Worm (Caenorhabditis elegans): ENCODE results near the gene spc-1.

Gene spc-1

DNA sequence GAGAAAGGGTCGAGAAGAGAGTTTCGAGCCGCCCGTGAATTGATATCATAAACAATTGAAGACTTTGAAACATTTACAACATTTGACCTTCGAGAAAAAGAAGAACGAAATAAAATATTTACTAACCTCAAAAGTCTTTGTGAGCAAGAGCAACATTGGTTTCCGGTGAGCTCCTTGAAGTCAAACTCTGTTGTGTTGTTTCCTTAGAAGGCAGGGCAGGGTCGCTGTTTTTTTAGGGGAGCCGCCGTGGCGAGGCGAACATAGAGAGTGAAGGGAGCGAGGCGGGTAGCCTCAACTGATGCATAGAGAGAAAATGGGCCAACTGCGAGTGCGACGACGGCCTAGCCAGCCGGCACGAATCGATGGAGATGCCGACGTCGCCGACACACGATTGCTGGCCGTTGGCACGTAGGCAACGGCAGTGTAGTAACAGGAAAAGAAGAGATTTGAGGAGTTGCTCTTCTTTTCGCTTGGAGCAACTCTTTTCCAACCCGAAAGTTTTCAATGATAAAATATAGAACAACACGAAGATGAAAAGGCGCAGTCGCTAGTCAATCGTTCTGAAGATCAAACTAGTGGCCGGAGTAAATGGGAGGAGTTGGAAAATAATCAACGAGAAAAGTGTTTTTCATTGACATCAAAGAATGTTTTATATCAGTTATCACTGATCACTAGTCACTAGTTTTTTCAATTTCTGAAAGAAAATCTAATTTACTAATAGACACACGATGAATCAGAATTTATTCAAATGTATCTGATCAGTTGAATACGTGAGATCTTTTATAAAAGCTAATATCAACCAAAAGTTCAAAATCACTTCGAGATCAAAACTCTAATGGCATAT, 10.6 kb downstream of the spc-1 start, which contains the start of gene mai-1:
TSS of gene mai-1 (minus strand) at position 557 of the 844 bp plus-strand sequence.
- TF ChIP-seq lin-26 (GFP tag; IDR thresholded peaks at IDR 0.05) (peak; percentile 59), mcd-1 (GFP tag; IDR thresholded peaks at IDR 0.05) (peak; percentile 64), egrh-3 (GFP tag; IDR thresholded peaks at IDR 0.05) (peak; percentile 65), ceh-58 (GFP tag; IDR thresholded peaks at IDR 0.05) (no peak), egl-44 (GFP tag; IDR thresholded peaks at IDR 0.05) (0 out of 2 replicates have a peak, but pooled peaks have one; percentile 37), lin-40 (tag; optimal IDR thresholded peaks at IDR 0.05) (peak; percentile 39), nhr-80 (tag; optimal IDR thresholded peaks at IDR 0.05) (no peak), zfh-2 (GFP tag; conservative IDR thresholded peaks at IDR 0.05) (peak; percentile 92), K11D2.4 (GFP tag; IDR thresholded peaks at IDR 0.05) (peak; percentile 36; the same call in 1 of the 2 replicates), C17E4.6 (GFP tag; IDR thresholded peaks at IDR 0.05) (no peak), attf-6 (GFP tag; IDR thresholded peaks at IDR 0.05) (0 out of 2 replicates have a peak, but pooled peaks have one; percentile 15), pbrm-1 (GFP tag; IDR thresholded peaks at IDR 0.05) (no peak; the same call in none of the 2 replicates), B0336.3 (GFP tag; IDR thresholded peaks at IDR 0.05) (0 out of 2 replicates have a peak, but pooled peaks have one; percentile 30), ztf-18 (tag; optimal IDR thresholded peaks at IDR 0.05) (peak; percentile 28), ama-1 (optimal IDR thresholded peaks at IDR 0.05) (peak; percentile 61), ama-1 (GFP tag; optimal IDR thresholded peaks at IDR 0.05) (no peak), dpl-1 (GFP tag; optimal IDR thresholded peaks at IDR 0.05) (no peak), lag-1 (GFP tag; IDR thresholded peaks at IDR 0.05) (no peak), ceh-100 (GFP tag; IDR thresholded peaks at IDR 0.05) (no peak), cebp-1 (GFP tag; IDR thresholded peaks at IDR 0.05) (no peak), cebp-1 (tag; optimal IDR thresholded peaks at IDR 0.05) (peak; percentile 17), sea-2 (GFP tag; IDR thresholded peaks at IDR 0.05) (no peak), madf-3 (GFP tag; IDR thresholded peaks at IDR 0.05) (0 out of 2 replicates have a peak, but pooled peaks have one; percentile 35)

DNA sequence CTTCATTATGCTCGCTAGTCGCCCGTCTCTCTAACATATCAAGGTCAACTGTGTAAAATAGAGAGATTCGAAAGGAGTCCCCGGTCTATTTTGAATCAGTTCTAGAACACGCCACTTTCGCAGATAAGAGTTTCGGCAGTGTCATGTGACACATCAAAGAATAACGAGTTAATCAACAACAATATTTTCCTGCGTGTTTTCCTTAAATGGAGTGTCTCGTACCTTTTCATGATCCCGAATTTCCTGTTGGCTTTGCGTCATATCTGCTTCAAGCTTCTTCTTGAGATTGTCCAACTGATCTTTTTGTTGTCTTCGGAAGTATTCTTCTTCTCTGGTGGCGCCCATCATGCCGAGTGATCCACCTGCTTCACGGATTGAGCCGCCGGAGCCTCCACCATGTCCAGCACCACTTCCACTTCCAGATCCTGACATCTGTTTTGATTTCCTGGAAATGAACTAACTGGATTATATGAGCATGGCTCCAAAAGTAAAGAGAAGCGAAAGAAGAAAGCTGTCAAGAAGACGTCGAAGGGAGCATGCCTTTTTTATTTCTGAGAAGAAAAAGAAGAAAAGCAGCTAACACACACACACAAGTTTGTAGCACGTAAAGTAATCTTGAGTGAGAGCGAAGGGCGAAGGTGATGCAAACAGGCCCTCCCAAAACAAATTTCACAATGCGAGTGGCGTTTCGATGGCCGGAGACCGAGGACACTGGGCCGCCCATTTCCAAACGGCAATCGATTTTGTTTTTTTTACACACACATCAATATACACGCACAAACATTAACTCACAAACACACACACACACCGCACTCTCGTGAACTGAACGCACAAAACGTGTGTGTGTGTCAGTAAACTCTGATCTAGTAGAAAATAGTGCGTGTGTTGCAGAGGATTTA, 11.5 kb downstream of the spc-1 start:
- TF ChIP-seq Y53G8AR.9 (GFP tag; conservative IDR thresholded peaks at IDR 0.05), result peak; percentile 58
- TF ChIP-seq C06A6.2 (GFP tag; conservative IDR thresholded peaks at IDR 0.05), result peak; percentile 37; the same call in 1 of the 2 replicates
- 0 out of 2 replicates have a peak, but pooled peaks have one; percentile 18 for TF ChIP-seq Y56A3A.18 (GFP tag; IDR thresholded peaks at IDR 0.05)
- peak; percentile 33 for TF ChIP-seq atf-7 (tag; optimal IDR thresholded peaks at IDR 0.05)
- peak; percentile 48; the same call in 1 of the 2 replicates for TF ChIP-seq cebp-1 (GFP tag; IDR thresholded peaks at IDR 0.05)
- peak; percentile 75 for TF ChIP-seq cebp-1 (tag; optimal IDR thresholded peaks at IDR 0.05)
- TF ChIP-seq F33H1.4 (GFP tag; IDR thresholded peaks at IDR 0.05), result no peak
- no peak for TF ChIP-seq B0336.3 (GFP tag; IDR thresholded peaks at IDR 0.05)
- TF ChIP-seq ZK185.1 (tag; optimal IDR thresholded peaks at IDR 0.05; ENCODE audit: poor library complexity, severe bottlenecking), result peak; percentile 19
- TF ChIP-seq B0035.1 (tag; optimal IDR thresholded peaks at IDR 0.05), result no peak
- TF ChIP-seq nhr-27 (tag; optimal IDR thresholded peaks at IDR 0.05), result no peak
- peak; percentile 35; the same call in 1 of the 2 replicates for TF ChIP-seq lin-26 (GFP tag; IDR thresholded peaks at IDR 0.05)
- TF ChIP-seq zfh-2 (GFP tag; conservative IDR thresholded peaks at IDR 0.05), result peak; percentile 59
- TF ChIP-seq mcd-1 (GFP tag; IDR thresholded peaks at IDR 0.05), result peak; percentile 25; the same call in 1 of the 2 replicates
- peak; percentile 22 for TF ChIP-seq tlf-1 (GFP tag; optimal IDR thresholded peaks at IDR 0.05)
- TF ChIP-seq ama-1 (optimal IDR thresholded peaks at IDR 0.05), result peak; percentile 83
- no peak for TF ChIP-seq ama-1 (GFP tag; optimal IDR thresholded peaks at IDR 0.05)
- peak; percentile 22 for TF ChIP-seq zim-3 (tag; optimal IDR thresholded peaks at IDR 0.05)
- no peak for TF ChIP-seq egrh-3 (GFP tag; IDR thresholded peaks at IDR 0.05)
- no peak for TF ChIP-seq ceh-79 (tag; optimal IDR thresholded peaks at IDR 0.05)
- peak; percentile 27; the same call in 1 of the 2 replicates for TF ChIP-seq dox-1 (GFP tag; IDR thresholded peaks at IDR 0.05)
- TF ChIP-seq lir-1 (GFP tag; conservative IDR thresholded peaks at IDR 0.05), result peak; percentile 26; the same call in 1 of the 2 replicates
- peak; percentile 23 for TF ChIP-seq nhr-80 (tag; optimal IDR thresholded peaks at IDR 0.05)
- TF ChIP-seq hmg-1.2 (GFP tag; IDR thresholded peaks at IDR 0.05), result peak; percentile 29; the same call in 1 of the 2 replicates
- TF ChIP-seq lin-35 (GFP tag; optimal IDR thresholded peaks at IDR 0.05), result peak in 1 of 3 experiments; percentile 6
- no peak for TF ChIP-seq hrde-1 (tag; optimal IDR thresholded peaks at IDR 0.05; ENCODE audit: borderline replicate concordance)
- 0 out of 2 replicates have a peak, but pooled peaks have one; percentile 5 for TF ChIP-seq let-526 (GFP tag; IDR thresholded peaks at IDR 0.05)
- peak; percentile 6; the same call in 1 of the 2 replicates for TF ChIP-seq ekl-4 (GFP tag; IDR thresholded peaks at IDR 0.05)

All from whole organism, young adult.